Fruit fly (Drosophila melanogaster): ENCODE data around the gene Pdp.

Pdp gene

dm6 chrX:7706398-7707349, 27.8 kb downstream of the Pdp start (continued):
- TF ChIP-seq CG33213 (GFP tag; optimal IDR thresholded peaks at IDR 0.05) (peak; percentile 41), Neu2 (GFP tag; optimal IDR thresholded peaks at IDR 0.05; ENCODE audit: borderline replicate concordance) (peak; percentile 33), CG17361 (GFP tag; IDR thresholded peaks at IDR 0.05) (peak; percentile 98), CG7357 (GFP tag; IDR thresholded peaks at IDR 0.05) (peak; percentile 95), CG3163 (GFP tag; optimal IDR thresholded peaks at IDR 0.05) (peak; percentile 90), HHEX (GFP tag; optimal IDR thresholded peaks at IDR 0.05) (peak; percentile 98), CG9437 (GFP tag; optimal IDR thresholded peaks at IDR 0.05) (peak; percentile 94), zen2 (GFP tag; IDR thresholded peaks at IDR 0.05; ENCODE audit: partially characterized antibody) (no peak), pfk (GFP tag; optimal IDR thresholded peaks at IDR 0.05) (peak; percentile 77), CG11723 (GFP tag; optimal IDR thresholded peaks at IDR 0.05) (peak; percentile 94), CG11085 (GFP tag; IDR thresholded peaks at IDR 0.05) (peak; percentile 98), prd (optimal IDR thresholded peaks at IDR 0.05) (no peak), prd (GFP tag; IDR thresholded peaks at IDR 0.05) (peak; percentile 98), twi (tag; optimal IDR thresholded peaks at IDR 0.05) (peak; percentile 96), cg (GFP tag; optimal IDR thresholded peaks at IDR 0.05) (peak; percentile 57), CG17359 (tag; optimal IDR thresholded peaks at IDR 0.05) (peak; percentile 99), Vsx1 (GFP tag; optimal IDR thresholded peaks at IDR 0.05) (peak; percentile 87), croc (GFP tag; conservative IDR thresholded peaks at IDR 0.05) (peak; percentile 96), CG10565 (GFP tag; optimal IDR thresholded peaks at IDR 0.05) (peak; percentile 60), CG10979 (tag; optimal IDR thresholded peaks at IDR 0.05) (peak; percentile 96), wor (GFP tag; IDR thresholded peaks at IDR 0.05) (peak; percentile 97), fu2 (GFP tag; optimal IDR thresholded peaks at IDR 0.05) (peak; percentile 72), nau (GFP tag; optimal IDR thresholded peaks at IDR 0.05) (peak; percentile 90), CG1603 (tag; optimal IDR thresholded peaks at IDR 0.05) (peak; percentile 91), CG6272 (GFP tag; IDR thresholded peaks at IDR 0.05) (peak; percentile 97), gsb (GFP tag; IDR thresholded peaks at IDR 0.05) (peak; percentile 98), Elba2 (GFP tag; optimal IDR thresholded peaks at IDR 0.05) (peak; percentile 31), vnd (GFP tag; IDR thresholded peaks at IDR 0.05; ENCODE audit: partially characterized antibody) (no peak), CG3281 (GFP tag; optimal IDR thresholded peaks at IDR 0.05) (peak; percentile 98), Nf-YC (tag; optimal IDR thresholded peaks at IDR 0.05) (peak; percentile 94), CG18764 (GFP tag; optimal IDR thresholded peaks at IDR 0.05) (peak; percentile 90), onecut (GFP tag; IDR thresholded peaks at IDR 0.05) (peak; percentile 94), CG43689 (GFP tag; IDR thresholded peaks at IDR 0.05) (peak; percentile 97), BEAF-32 (GFP tag; optimal IDR thresholded peaks at IDR 0.05) (peak; percentile 16), dysf (GFP tag; IDR thresholded peaks at IDR 0.05) (peak; percentile 99), Xrp1 (GFP tag; IDR thresholded peaks at IDR 0.05) (peak; percentile 98), Nf-YA (GFP tag; IDR thresholded peaks at IDR 0.05) (peak; percentile 97), CG2678 (tag; optimal IDR thresholded peaks at IDR 0.05) (peak; percentile 99), Rfx (GFP tag; IDR thresholded peaks at IDR 0.05) (peak; percentile 99), hkb (optimal IDR thresholded peaks at IDR 0.05) (no peak), hkb (GFP tag; IDR thresholded peaks at IDR 0.05) (peak; percentile 98), MESR4 (GFP tag; optimal IDR thresholded peaks at IDR 0.05) (peak; percentile 73), Dip3 (GFP tag; optimal IDR thresholded peaks at IDR 0.05) (peak; percentile 82), tgo (GFP tag; IDR thresholded peaks at IDR 0.05) (peak; percentile 99), CG14860 (GFP tag; IDR thresholded peaks at IDR 0.05; ENCODE audit: partially characterized antibody) (no peak), CoRest (tag; optimal IDR thresholded peaks at IDR 0.05) (peak; percentile 98), CG7928 (GFP tag; optimal IDR thresholded peaks at IDR 0.05) (peak; percentile 78), CG12219 (GFP tag; optimal IDR thresholded peaks at IDR 0.05) (peak; percentile 97), ftz-f1 (GFP tag; optimal IDR thresholded peaks at IDR 0.05) (no peak)
